Worm (Caenorhabditis elegans) whole organism, L4/young adult: Measurements from ENCODE around the gene msp-74.

Experiments
- W03F9.2 ChIP-seq: fragments of 150-350 bp; optimal IDR thresholded peaks from 2 replicates; lab custom pipeline; 2014; ENCODE audit warnings: missing biosample characterization, missing genetic modification characterization
- him-1 ChIP-seq: sonication (generic microtip); optimal IDR thresholded peaks from 2 replicates; lab custom pipeline; 2016; ENCODE audit warnings: missing genotype, missing genetic modification reagents, missing genetic modification characterization, missing compliant biosample characterization

ce11 chrII:5099649-5100048 lies 15.5 kb downstream of the msp-74 start, which contains the start of gene C04G6.6:
- TF ChIP-seq W03F9.2 (tag; lab: Kevin White, UChicago), result no peak
- TF ChIP-seq him-1 (tag; lab: Kevin White, UChicago), result no peak
